Worm (Caenorhabditis elegans): Measurements from ENCODE around the gene nspe-2.

The nspe-2 gene

DNA sequence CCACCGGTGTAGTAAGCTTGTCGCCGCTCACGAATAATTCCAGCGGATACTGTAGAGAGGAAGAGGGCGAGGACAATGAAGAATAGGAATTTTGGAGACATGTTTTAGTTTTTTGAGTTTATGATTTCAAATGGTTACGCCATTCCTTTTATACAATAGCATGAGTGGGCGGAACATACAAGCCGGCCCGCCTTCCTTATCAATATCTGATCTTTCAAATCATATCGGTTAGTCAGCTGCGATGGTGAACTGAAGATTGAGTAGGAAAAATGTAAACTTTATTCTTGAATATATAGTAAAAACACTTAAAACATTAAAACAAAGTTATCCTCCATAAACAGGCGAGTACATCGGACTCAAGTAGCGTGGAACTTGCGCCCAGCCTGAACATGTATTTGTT, 1.6 kb upstream of the nspe-2 start, which contains the start of gene nspe-1:
Gene nspe-1, minus strand, starts transcription at position 101 of the 400 bp plus-strand sequence.
- TF ChIP-seq mls-2 (tag; optimal IDR thresholded peaks at IDR 0.05) = no peak
- no peak for TF ChIP-seq ceh-83 (GFP tag; optimal IDR thresholded peaks at IDR 0.05)

DNA sequence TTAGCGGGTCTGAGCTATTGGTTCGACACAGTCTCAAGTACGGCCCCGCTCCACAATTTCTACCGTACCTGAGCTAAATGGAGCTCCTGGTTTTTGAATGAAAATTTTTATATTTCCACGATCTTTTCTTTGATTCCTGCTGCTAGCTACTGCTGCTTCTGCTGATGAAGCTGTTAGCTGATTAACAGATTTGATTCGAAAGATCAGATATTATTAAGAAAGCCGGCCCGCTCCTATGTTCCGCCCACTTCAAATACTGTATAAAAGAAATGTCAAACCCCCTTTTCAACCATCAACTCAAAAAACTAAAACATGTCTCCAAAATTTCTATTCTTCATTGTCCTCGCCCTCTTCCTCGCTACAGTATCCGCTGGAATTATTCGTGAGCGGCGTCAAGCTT, 1.6 kb downstream of the nspe-2 start, which contains the start of gene nspe-3:
Gene nspe-3, plus strand, starts transcription at position 301 of the 400 bp plus-strand sequence.
- TF ChIP-seq hlh-1 (tag; optimal IDR thresholded peaks at IDR 0.05) = no peak
- no peak for TF ChIP-seq zip-8 (tag; optimal IDR thresholded peaks at IDR 0.05)
- no peak for TF ChIP-seq mls-2 (tag; optimal IDR thresholded peaks at IDR 0.05)
- TF ChIP-seq ces-1 (GFP tag; optimal IDR thresholded peaks at IDR 0.05) = no peak
- TF ChIP-seq flh-1 (GFP tag; optimal IDR thresholded peaks at IDR 0.05) = no peak
- TF ChIP-seq mab-5 (tag; optimal IDR thresholded peaks at IDR 0.05) = no peak

DNA sequence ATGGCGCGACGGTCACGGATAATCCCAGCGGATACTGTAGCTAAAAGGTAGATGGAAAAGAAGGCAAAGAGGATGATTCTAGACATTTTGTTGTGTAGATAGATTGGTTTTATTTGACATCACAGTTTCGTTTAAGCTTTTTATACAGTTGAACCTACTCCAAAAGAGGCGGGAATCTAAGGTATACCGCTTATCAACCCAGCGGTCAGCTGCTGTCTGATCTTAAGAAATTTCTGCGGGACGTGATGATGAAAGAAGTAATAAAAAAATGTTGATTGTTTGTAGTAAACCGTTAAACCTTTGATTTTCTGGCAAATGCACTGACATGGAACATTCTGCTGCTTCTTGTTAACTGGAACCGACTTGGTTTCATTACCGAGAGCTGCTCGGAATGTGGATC, 3.1 kb downstream of the nspe-2 start, which contains the start of gene nspe-6:
Gene nspe-6, minus strand, starts transcription at position 101 of the 400 bp plus-strand sequence.
- TF ChIP-seq ham-2 (GFP tag; optimal IDR thresholded peaks at IDR 0.05) = no peak
- TF ChIP-seq elt-1 (tag; optimal IDR thresholded peaks at IDR 0.05; ENCODE audit: borderline replicate concordance, insufficient read depth) = no peak
- TF ChIP-seq tbx-8 (GFP tag; optimal IDR thresholded peaks at IDR 0.05) = no peak
- no peak for TF ChIP-seq ceh-43 (GFP tag; optimal IDR thresholded peaks at IDR 0.05)
- TF ChIP-seq sptf-1 (tag; optimal IDR thresholded peaks at IDR 0.05) = no peak
- no peak for TF ChIP-seq unc-39 (tag; optimal IDR thresholded peaks at IDR 0.05)
- TF ChIP-seq nhr-2 (tag; optimal IDR thresholded peaks at IDR 0.05) = no peak
- no peak for TF ChIP-seq lsy-2 (tag; optimal IDR thresholded peaks at IDR 0.05)
- TF ChIP-seq drap-1 (GFP tag; optimal IDR thresholded peaks at IDR 0.05) = no peak
- no peak for TF ChIP-seq sem-2 (GFP tag; optimal IDR thresholded peaks at IDR 0.05)
- no peak for TF ChIP-seq lin-13 (tag; optimal IDR thresholded peaks at IDR 0.05)
- TF ChIP-seq unc-120 (tag; optimal IDR thresholded peaks at IDR 0.05; ENCODE audit: poor library complexity, severe bottlenecking) = no peak
- TF ChIP-seq cnd-1 (tag; optimal IDR thresholded peaks at IDR 0.05) = no peak
- TF ChIP-seq nhr-237 (tag; optimal IDR thresholded peaks at IDR 0.05) = no peak
- no peak for TF ChIP-seq ceh-83 (GFP tag; optimal IDR thresholded peaks at IDR 0.05)

DNA sequence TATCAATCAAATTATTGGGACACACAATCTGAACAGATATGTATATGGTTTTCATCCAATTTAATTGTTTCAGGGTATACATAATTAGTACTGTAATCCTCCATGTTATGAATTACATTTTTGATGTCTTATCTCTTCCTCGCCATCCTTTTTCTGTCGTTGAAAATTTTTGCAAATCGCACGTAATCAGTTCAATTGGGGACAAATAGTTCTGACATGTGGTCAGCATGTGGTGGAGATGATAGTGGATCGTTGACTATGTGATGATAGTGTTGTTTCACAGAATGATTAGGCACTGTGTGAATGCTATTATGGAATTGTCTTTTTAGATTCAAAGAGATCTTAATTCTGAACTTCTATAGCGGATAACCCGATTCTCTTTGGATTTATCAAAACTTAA, 3.8 kb downstream of the nspe-2 start:
- TF ChIP-seq snpc-4 (tag; optimal IDR thresholded peaks at IDR 0.05) (no peak), ztf-11 (tag; optimal IDR thresholded peaks at IDR 0.05) (no peak), mls-2 (tag; optimal IDR thresholded peaks at IDR 0.05) (no peak)

DNA sequence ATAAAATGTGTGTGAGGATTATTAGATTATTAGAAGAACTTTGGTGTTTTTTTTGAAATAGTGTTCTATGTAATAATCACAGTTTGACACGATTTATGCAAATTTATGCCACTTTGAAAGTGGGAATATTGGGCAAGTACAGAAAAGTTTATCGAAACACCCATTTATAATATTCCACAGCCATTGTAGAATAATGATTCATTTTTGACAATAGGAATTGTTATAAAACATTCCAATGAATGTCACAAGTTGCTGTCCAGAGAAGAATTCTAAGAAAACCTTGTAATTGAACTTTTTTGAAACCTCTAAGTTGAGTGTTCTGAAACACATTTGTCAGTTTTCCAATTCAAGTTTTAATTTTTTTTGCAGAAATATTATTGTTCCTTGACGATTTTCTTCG, 7.0 kb downstream of the nspe-2 start, which contains the start of gene nspe-4:
Gene nspe-4, plus strand, starts transcription at position 301 of the 400 bp plus-strand sequence.
- TF ChIP-seq ceh-83 (GFP tag; optimal IDR thresholded peaks at IDR 0.05) (no peak), drap-1 (GFP tag; optimal IDR thresholded peaks at IDR 0.05) (no peak), ceh-43 (GFP tag; optimal IDR thresholded peaks at IDR 0.05) (no peak), ces-1 (GFP tag; optimal IDR thresholded peaks at IDR 0.05) (no peak), lsy-2 (tag; optimal IDR thresholded peaks at IDR 0.05) (no peak), ham-2 (GFP tag; optimal IDR thresholded peaks at IDR 0.05) (no peak), elt-1 (tag; optimal IDR thresholded peaks at IDR 0.05; ENCODE audit: borderline replicate concordance, insufficient read depth) (no peak)

DNA sequence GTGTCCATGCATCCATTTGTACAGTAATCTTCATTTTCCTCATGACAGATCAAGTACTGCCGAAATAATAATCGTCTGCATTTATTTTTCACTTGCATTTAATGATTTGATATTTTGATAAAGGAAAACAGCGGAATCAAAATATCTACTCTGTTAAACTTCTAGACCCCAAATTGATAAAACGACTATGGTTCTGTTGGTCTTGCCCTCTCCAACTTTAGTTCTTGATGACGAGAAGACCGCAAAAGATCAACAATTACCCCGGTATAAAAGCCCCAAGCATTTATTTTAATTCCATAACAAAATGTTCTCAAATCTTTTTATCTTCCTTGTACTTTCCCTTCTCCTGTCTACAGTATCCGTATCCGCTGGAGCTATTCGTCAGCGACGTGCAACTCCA, 10.5 kb downstream of the nspe-2 start, which contains the start of gene Y38E10A.9:
Gene Y38E10A.9, plus strand, starts transcription at position 301 of the 400 bp plus-strand sequence.
- TF ChIP-seq blmp-1 (tag; optimal IDR thresholded peaks at IDR 0.05) (no peak), sem-2 (GFP tag; optimal IDR thresholded peaks at IDR 0.05) (no peak), cnd-1 (tag; optimal IDR thresholded peaks at IDR 0.05) (no peak), ceh-39 (tag; optimal IDR thresholded peaks at IDR 0.05) (no peak), sptf-1 (tag; optimal IDR thresholded peaks at IDR 0.05) (no peak), drap-1 (GFP tag; optimal IDR thresholded peaks at IDR 0.05) (no peak), nhr-76 (tag; optimal IDR thresholded peaks at IDR 0.05) (no peak), lsy-2 (tag; optimal IDR thresholded peaks at IDR 0.05) (no peak)

DNA sequence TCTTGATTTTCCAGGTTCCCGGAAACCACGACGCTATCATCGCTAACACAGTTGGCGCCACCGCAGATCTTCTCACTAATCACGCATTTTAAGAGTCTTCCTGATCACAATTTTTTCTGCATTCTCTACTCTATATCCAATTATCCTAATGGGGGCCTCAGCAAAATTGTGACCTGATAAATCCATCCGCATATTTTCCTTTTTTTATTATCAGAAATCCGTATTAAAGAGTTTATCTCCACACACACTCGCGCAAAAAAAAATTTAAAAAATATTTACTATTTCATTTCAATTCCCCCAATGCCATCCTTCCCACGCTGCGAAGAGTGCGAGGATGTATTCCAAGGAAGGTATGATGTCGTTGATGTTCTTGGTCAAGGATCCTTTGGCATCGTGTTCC, 12.3 kb downstream of the nspe-2 start, which contains the start of gene Y38E10A.8:
Gene Y38E10A.8, plus strand, starts transcription at position 301 of the 400 bp plus-strand sequence.
- no peak for TF ChIP-seq nhr-2 (tag; optimal IDR thresholded peaks at IDR 0.05)
- TF ChIP-seq hlh-1 (tag; optimal IDR thresholded peaks at IDR 0.05) = no peak
